Fruit fly (Drosophila melanogaster) whole organism, embryonic: ENCODE data around the gene CG12289.

ENCODE experiments used
- Aef1 ChIP-seq: fragments of 200-800 bp; sonication (Bioruptor generic); IDR thresholded peaks from 3 replicates; pipeline ENCODE4 v1.3.6; 2022; ENCODE audit warnings: missing biosample characterization, missing genetic modification characterization
- Atf3 ChIP-seq: fragments of 200-800 bp; sonication (Bioruptor generic); optimal IDR thresholded peaks from 3 replicates; lab custom pipeline; 2016; ENCODE audit warnings: missing biosample characterization, missing genetic modification characterization
- BtbVII ChIP-seq: fragments of 200-800 bp; sonication (Bioruptor generic); optimal IDR thresholded peaks from 3 replicates; lab custom pipeline; 2017; ENCODE audit warnings: missing biosample characterization, mild to moderate bottlenecking, missing genetic modification characterization
- CG10147 ChIP-seq: fragments of 200-800 bp; sonication (Bioruptor generic); optimal IDR thresholded peaks from 2 replicates; lab custom pipeline; 2019; ENCODE audit warnings: missing biosample characterization, mild to moderate bottlenecking, missing genetic modification characterization, moderate library complexity
- CG10321 ChIP-seq: fragments of 200-800 bp; sonication (Bioruptor generic); IDR thresholded peaks from 2 replicates; pipeline ENCODE4 v1.3.6; 2022; ENCODE audit warnings: missing biosample characterization, missing genetic modification characterization
- CG10959 ChIP-seq: fragments of 200-800 bp; sonication (Bioruptor generic); IDR thresholded peaks from 2 replicates; pipeline ENCODE4 v1.3.6; 2022; ENCODE audit warnings: missing biosample characterization, missing genetic modification characterization
- CG11504 ChIP-seq: fragments of 200-800 bp; sonication (Bioruptor generic); optimal IDR thresholded peaks from 3 replicates; lab custom pipeline; 2019; ENCODE audit warnings: missing biosample characterization, mild to moderate bottlenecking, missing genetic modification characterization, moderate library complexity
- CG12104 ChIP-seq: fragments of 200-800 bp; sonication (Bioruptor generic); optimal IDR thresholded peaks from 3 replicates; lab custom pipeline; 2016; ENCODE audit warnings: missing biosample characterization, missing genetic modification characterization
- CG1233 ChIP-seq: fragments of 200-800 bp; sonication (Bioruptor generic); optimal IDR thresholded peaks from 4 replicates; lab custom pipeline; 2018; ENCODE audit warnings: missing biosample characterization, mild to moderate bottlenecking, missing genetic modification characterization
- CG12391 ChIP-seq: fragments of 200-800 bp; sonication (Bioruptor generic); optimal IDR thresholded peaks from 3 replicates; lab custom pipeline; 2018; ENCODE audit warnings: missing biosample characterization, mild to moderate bottlenecking, missing genetic modification characterization, moderate library complexity
- CG12744 ChIP-seq: fragments of 200-800 bp; sonication (Bioruptor generic); optimal IDR thresholded peaks from 2 replicates; lab custom pipeline; 2016; ENCODE audit warnings: missing biosample characterization, missing genetic modification characterization
- CG17359 ChIP-seq: fragments of 200-800 bp; sonication (Bioruptor generic); optimal IDR thresholded peaks from 3 replicates; lab custom pipeline; 2018; ENCODE audit warnings: missing biosample characterization, mild to moderate bottlenecking, missing genetic modification characterization, moderate library complexity
- CG17385 ChIP-seq: fragments of 200-800 bp; sonication (Bioruptor generic); optimal IDR thresholded peaks from 3 replicates; lab custom pipeline; 2018; ENCODE audit warnings: missing biosample characterization, mild to moderate bottlenecking, missing genetic modification characterization
- CG17912 ChIP-seq: fragments of 200-800 bp; sonication (Bioruptor generic); optimal IDR thresholded peaks from 2 replicates; lab custom pipeline; 2018; ENCODE audit warnings: missing biosample characterization, mild to moderate bottlenecking, missing genetic modification characterization
- CG2116 ChIP-seq: fragments of 200-800 bp; sonication (Bioruptor generic); optimal IDR thresholded peaks from 3 replicates; lab custom pipeline; 2018; ENCODE audit warnings: missing biosample characterization, mild to moderate bottlenecking, missing genetic modification characterization
- CG3065 ChIP-seq: fragments of 200-800 bp; sonication (Bioruptor generic); optimal IDR thresholded peaks from 2 replicates; lab custom pipeline; 2016; ENCODE audit warnings: missing biosample characterization, missing genetic modification characterization
- CG31441 ChIP-seq: fragments of 200-800 bp; sonication (Bioruptor generic); IDR thresholded peaks from 2 replicates; pipeline ENCODE4 v1.3.6; 2022; ENCODE audit warnings: missing biosample characterization, missing genetic modification characterization
- CG33557 ChIP-seq: fragments of 200-800 bp; sonication (Bioruptor generic); optimal IDR thresholded peaks from 2 replicates; lab custom pipeline; 2019; ENCODE audit warnings: missing biosample characterization, mild to moderate bottlenecking, missing genetic modification characterization, moderate library complexity
- CG34224 ChIP-seq: fragments of 200-800 bp; sonication (Bioruptor generic); IDR thresholded peaks from 3 replicates; pipeline ENCODE4 v1.3.6; 2022; ENCODE audit warnings: missing biosample characterization, missing genetic modification characterization; ENCODE audit not compliant: partially characterized antibody
- CG4328 ChIP-seq: fragments of 200-800 bp; sonication (Bioruptor generic); optimal IDR thresholded peaks from 3 replicates; lab custom pipeline; 2017; ENCODE audit warnings: missing biosample characterization, missing genetic modification reagents, missing genetic modification characterization
- CG5180 ChIP-seq: fragments of 200-800 bp; sonication (Bioruptor generic); optimal IDR thresholded peaks from 3 replicates; lab custom pipeline; 2017; ENCODE audit warnings: missing biosample characterization, missing genetic modification characterization, mild to moderate bottlenecking, moderate library complexity, missing genetic modification reagents
- CG7839 ChIP-seq: fragments of 200-800 bp; sonication (Bioruptor generic); optimal IDR thresholded peaks from 3 replicates; lab custom pipeline; 2018; ENCODE audit warnings: missing biosample characterization, mild to moderate bottlenecking, missing genetic modification characterization, moderate library complexity
- CG8089 ChIP-seq: fragments of 200-800 bp; sonication (Bioruptor generic); optimal IDR thresholded peaks from 3 replicates; lab custom pipeline; 2016; ENCODE audit warnings: missing biosample characterization, missing genetic modification characterization
- CG8924 ChIP-seq: fragments of 200-800 bp; optimal IDR thresholded peaks from 3 replicates; lab custom pipeline; 2019; ENCODE audit warnings: missing biosample characterization, mild to moderate bottlenecking, missing genetic modification characterization, moderate library complexity
- CG9932 ChIP-seq: fragments of 200-800 bp; sonication (Bioruptor generic); IDR thresholded peaks from 2 replicates; pipeline ENCODE4 v1.3.6; 2022; ENCODE audit warnings: missing biosample characterization, missing genetic modification characterization
- Dad ChIP-seq: fragments of 200-800 bp; sonication (Bioruptor generic); optimal IDR thresholded peaks from 3 replicates; lab custom pipeline; 2016; ENCODE audit warnings: missing biosample characterization, missing genetic modification characterization
- Dbx ChIP-seq: fragments of 200-800 bp; sonication (Bioruptor generic); IDR thresholded peaks from 3 replicates; pipeline ENCODE4 v1.3.6; 2022; ENCODE audit warnings: missing biosample characterization, missing genetic modification characterization
- Dfd ChIP-seq, 2 experiments: fragments of >200 bp; optimal IDR thresholded peaks; 2 replicates each; lab custom pipeline; 2017; ENCODE audit warnings: missing biosample characterization in 2 of 2, missing genetic modification characterization in 2 of 2
- Elba2 ChIP-seq: fragments of 200-800 bp; sonication (Bioruptor generic); optimal IDR thresholded peaks from 3 replicates; lab custom pipeline; 2016; ENCODE audit warnings: missing biosample characterization, missing genetic modification characterization
- GATAe ChIP-seq: fragments of 200-800 bp; sonication (Bioruptor generic); conservative IDR thresholded peaks from 2 replicates; pipeline ENCODE4 v1.3.6; 2022; ENCODE audit warnings: missing biosample characterization, missing genetic modification characterization
- Hey ChIP-seq: fragments of 200-800 bp; sonication (Bioruptor generic); optimal IDR thresholded peaks from 3 replicates; lab custom pipeline; 2018; ENCODE audit warnings: missing biosample characterization, mild to moderate bottlenecking, missing genetic modification characterization
- Hr51 ChIP-seq, 2 experiments: fragments of 200-800 bp; sonication (Bioruptor generic); optimal IDR thresholded peaks; 2 replicates in 1 of 2; 3 replicates in 1 of 2; lab custom pipeline; 2016 to 2018; ENCODE audit warnings: missing biosample characterization in 2 of 2, missing genetic modification characterization in 2 of 2, mild to moderate bottlenecking in 1 of 2, moderate library complexity in 1 of 2
- Med ChIP-seq: fragments of 200-800 bp; sonication (Bioruptor generic); peaks from one replicate; lab custom pipeline; 2016; ENCODE audit warnings: missing biosample characterization, missing genetic modification characterization, mild to moderate bottlenecking, inconsistent platforms, moderate library complexity
- Scr ChIP-seq: fragments of 200-800 bp; sonication (Bioruptor generic); IDR thresholded peaks from 2 replicates; pipeline ENCODE4 v1.3.6; 2022; ENCODE audit warnings: missing biosample characterization, missing genetic modification characterization; ENCODE audit not compliant: partially characterized antibody
- Side ChIP-seq: fragments of 200-800 bp; sonication (Bioruptor generic); optimal IDR thresholded peaks from 2 replicates; lab custom pipeline; 2016; ENCODE audit warnings: missing biosample characterization, missing genetic modification characterization
- ase ChIP-seq: fragments of 200-800 bp; sonication (Bioruptor generic); IDR thresholded peaks from 3 replicates; pipeline ENCODE4 v1.3.6; 2022; ENCODE audit warnings: missing biosample characterization, missing genetic modification characterization
- az2 ChIP-seq: fragments of 200-800 bp; sonication (Bioruptor generic); optimal IDR thresholded peaks from 3 replicates; lab custom pipeline; 2016; ENCODE audit warnings: missing biosample characterization, missing genetic modification characterization
- dysf ChIP-seq: fragments of 200-800 bp; sonication (Bioruptor generic); IDR thresholded peaks from 3 replicates; pipeline ENCODE4 v1.3.6; 2022; ENCODE audit warnings: missing biosample characterization, missing genetic modification characterization
- exex ChIP-seq: fragments of 200-800 bp; sonication (Bioruptor generic); optimal IDR thresholded peaks from 4 replicates; lab custom pipeline; 2018; ENCODE audit warnings: missing biosample characterization, mild to moderate bottlenecking, missing genetic modification characterization, moderate library complexity
- gcm2 ChIP-seq: fragments of 200-800 bp; sonication (Bioruptor generic); optimal IDR thresholded peaks from 2 replicates; lab custom pipeline; 2016; ENCODE audit warnings: missing biosample characterization, missing genetic modification characterization
- grau ChIP-seq: fragments of 200-800 bp; optimal IDR thresholded peaks from 3 replicates; lab custom pipeline; 2019; ENCODE audit warnings: missing biosample characterization, mild to moderate bottlenecking, missing genetic modification characterization, moderate library complexity
- gt ChIP-seq: fragments of 200-800 bp; sonication (Bioruptor generic); IDR thresholded peaks from 2 replicates; pipeline ENCODE4 v1.3.6; 2022; ENCODE audit warnings: missing biosample characterization, missing genetic modification characterization
- hkb ChIP-seq, 2 experiments: fragments of 200-800 bp in 1 of 2; fragments of >200 bp in 1 of 2; sonication (Bioruptor generic) in 1 of 2; IDR thresholded peaks in 1 of 2; optimal IDR thresholded peaks in 1 of 2; 2 replicates each; pipeline versions ENCODE4 v1.3.6 to Lab custom; 2017 to 2022; ENCODE audit warnings: missing biosample characterization in 1 of 2, missing genetic modification characterization in 1 of 2
- kah ChIP-seq: fragments of 200-800 bp; sonication (Bioruptor generic); optimal IDR thresholded peaks from 2 replicates; lab custom pipeline; 2018; ENCODE audit warnings: missing biosample characterization, mild to moderate bottlenecking, missing genetic modification characterization
- maf-S ChIP-seq: fragments of 200-800 bp; sonication (Bioruptor generic); optimal IDR thresholded peaks from 2 replicates; lab custom pipeline; 2016; ENCODE audit warnings: missing biosample characterization, missing genetic modification characterization
- phol ChIP-seq: fragments of 200-800 bp; sonication (Bioruptor generic); optimal IDR thresholded peaks from 3 replicates; lab custom pipeline; 2018; ENCODE audit warnings: missing biosample characterization, mild to moderate bottlenecking, missing genetic modification characterization, moderate library complexity
- sens ChIP-seq: fragments of 200-800 bp; sonication (Bioruptor generic); peaks from one replicate; lab custom pipeline; 2016; ENCODE audit warnings: missing biosample characterization, missing genetic modification characterization
- seq ChIP-seq: fragments of 200-800 bp; sonication (Bioruptor generic); IDR thresholded peaks from 2 replicates; pipeline ENCODE4 v1.3.6; 2022; ENCODE audit warnings: missing biosample characterization, missing genetic modification characterization
- sim ChIP-seq: fragments of 200-800 bp; sonication (Bioruptor generic); IDR thresholded peaks from 2 replicates; pipeline ENCODE4 v1.3.6; 2022; ENCODE audit warnings: missing biosample characterization, missing genetic modification characterization

CG12289 gene

DNA sequence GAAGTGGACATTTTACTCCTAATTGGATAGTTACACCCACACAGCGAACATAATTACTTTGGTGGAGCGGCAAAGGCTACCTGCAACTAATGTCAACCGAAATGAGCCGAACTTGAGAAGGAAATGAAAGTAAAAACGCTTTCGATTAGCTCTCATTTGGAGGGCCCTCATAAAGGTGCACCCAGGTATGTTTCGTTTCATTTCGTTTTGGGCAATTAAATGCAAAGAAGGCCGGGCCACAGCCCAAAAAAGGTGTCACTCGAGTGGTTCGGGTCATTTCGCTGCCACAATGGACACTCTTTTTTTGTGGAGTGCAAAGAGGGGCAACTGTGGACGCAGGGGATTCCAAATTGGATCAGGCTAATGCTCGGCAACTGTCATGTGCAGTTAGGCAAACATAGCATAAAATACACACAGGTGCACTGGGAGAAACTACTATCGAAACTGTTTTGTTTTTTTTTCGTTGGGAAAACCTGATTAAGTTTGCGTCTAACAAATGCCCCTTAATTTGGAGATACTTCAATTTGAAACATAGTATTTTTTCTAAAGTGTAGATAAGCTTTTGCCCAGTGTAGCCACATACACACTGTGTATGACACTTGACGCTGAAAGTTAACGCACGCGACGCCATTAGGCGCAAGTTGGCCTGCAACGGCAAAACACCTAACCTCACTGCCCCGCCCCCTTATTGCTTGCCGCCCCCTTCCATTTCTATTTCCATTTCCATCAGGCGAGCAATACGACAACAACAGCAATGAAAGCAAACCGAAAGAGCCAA lies 41.6 kb downstream of the CG12289 start (continued):
- TF ChIP-seq CG2116 (GFP tag; lab: Kevin White, UChicago) = peak; percentile 41
- peak; percentile 95 for TF ChIP-seq Med (GFP tag; lab: Kevin White, UChicago)
- TF ChIP-seq CG10959 (GFP tag; lab: Robert Waterston, UW) = peak; percentile 96
- peak; percentile 7 for TF ChIP-seq BtbVII (GFP tag; lab: Kevin White, UChicago)
- peak; percentile 59 for TF ChIP-seq Dbx (GFP tag; lab: Robert Waterston, UW)
- TF ChIP-seq CG9932 (GFP tag; lab: Robert Waterston, UW) = peak; percentile 10; the same call in 1 of the 2 replicates
- peak; percentile 97 for TF ChIP-seq sens
- peak; percentile 5 for TF ChIP-seq CG10147 (GFP tag; lab: Kevin White, UChicago)
- TF ChIP-seq CG34224 (GFP tag; lab: Robert Waterston, UW) = no peak
- peak; percentile 81 for TF ChIP-seq az2 (GFP tag; lab: Kevin White, UChicago)
- TF ChIP-seq CG17912 = no peak
- TF ChIP-seq hkb (optimal IDR thresholded peaks at IDR 0.05; lab: Kevin White, UChicago) = no peak
- peak; percentile 94 for TF ChIP-seq hkb (GFP tag; IDR thresholded peaks at IDR 0.05; lab: Robert Waterston, UW)
- TF ChIP-seq CG12744 (GFP tag; lab: Kevin White, UChicago) = peak; percentile 47
- peak; percentile 74 for TF ChIP-seq Atf3
- TF ChIP-seq phol (tag; lab: Kevin White, UChicago) = peak; percentile 84
- TF ChIP-seq Side = peak; percentile 85
- peak; percentile 78 for TF ChIP-seq CG12391 (tag; lab: Kevin White, UChicago)
- TF ChIP-seq CG12104 = peak; percentile 81
- peak; percentile 73 for TF ChIP-seq kah (GFP tag; lab: Kevin White, UChicago)
- peak; percentile 78 for TF ChIP-seq CG11504 (tag; lab: Kevin White, UChicago)
- peak; percentile 72 for TF ChIP-seq CG33557
- TF ChIP-seq CG7839 (tag; lab: Kevin White, UChicago) = peak; percentile 80
- peak; percentile 20 for TF ChIP-seq grau (tag; lab: Kevin White, UChicago)
- TF ChIP-seq CG3065 = peak; percentile 49
- TF ChIP-seq Aef1 (GFP tag; lab: Robert Waterston, UW) = peak; percentile 86
- TF ChIP-seq CG4328 (GFP tag; lab: Kevin White, UChicago) = peak; percentile 38
- peak; percentile 7 to 70 for TF ChIP-seq Hr51 (GFP tag; optimal IDR thresholded peaks at IDR 0.05; lab: Kevin White, UChicago)
- TF ChIP-seq dysf (GFP tag; lab: Robert Waterston, UW) = peak; percentile 92
- TF ChIP-seq maf-S (GFP tag; lab: Kevin White, UChicago) = peak; percentile 81
- TF ChIP-seq Hey (tag; lab: Kevin White, UChicago) = peak; percentile 8
- peak; percentile 64 for TF ChIP-seq CG5180 (GFP tag; lab: Kevin White, UChicago)
- peak; percentile 29 for TF ChIP-seq gcm2
- TF ChIP-seq CG31441 (GFP tag; lab: Robert Waterston, UW) = peak; percentile 61
- TF ChIP-seq CG8089 = peak; percentile 88
- no peak for TF ChIP-seq Scr
- no peak for TF ChIP-seq GATAe (GFP tag; lab: Robert Waterston, UW)
- peak; percentile 93 for TF ChIP-seq gt (GFP tag; lab: Robert Waterston, UW)
- TF ChIP-seq Dad (GFP tag; lab: Kevin White, UChicago) = peak; percentile 66
- TF ChIP-seq sim (GFP tag; lab: Robert Waterston, UW) = peak; percentile 93
- TF ChIP-seq ase (GFP tag; lab: Robert Waterston, UW) = peak; percentile 91
- peak; percentile 80 for TF ChIP-seq seq (GFP tag; lab: Robert Waterston, UW)
- TF ChIP-seq Dfd (GFP tag; optimal IDR thresholded peaks at IDR 0.05; lab: Kevin White, UChicago) = no peak
- no peak for TF ChIP-seq exex (tag; lab: Kevin White, UChicago)
- peak; percentile 68 for TF ChIP-seq CG10321 (GFP tag; lab: Robert Waterston, UW)
- no peak for TF ChIP-seq CG8924 (tag; lab: Kevin White, UChicago)
- no peak for TF ChIP-seq Elba2 (GFP tag; lab: Kevin White, UChicago)
- TF ChIP-seq CG17359 (tag; lab: Kevin White, UChicago) = peak; percentile 87
- peak; percentile 63 for TF ChIP-seq CG17385 (GFP tag; lab: Kevin White, UChicago)
- peak; percentile 76 for TF ChIP-seq CG1233 (GFP tag; lab: Kevin White, UChicago)
